Worm (Caenorhabditis elegans) whole organism, L4 larva: Measurements from ENCODE around the gene ech-9.

Source experiments
- ama-1 ChIP-seq: fragments of 150-350 bp; optimal IDR thresholded peaks from 2 replicates; lab custom pipeline; 2014; ENCODE audit warnings: inconsistent platforms, mixed read lengths
- ceh-28 ChIP-seq: fragments of 150-350 bp; optimal IDR thresholded peaks from 2 replicates; lab custom pipeline; 2014; ENCODE audit warnings: missing biosample characterization, missing genetic modification reagents, missing genetic modification characterization
- ceh-32 ChIP-seq: sonication (generic microtip); optimal IDR thresholded peaks from 2 replicates; lab custom pipeline; 2016; ENCODE audit warnings: mild to moderate bottlenecking, missing genetic modification characterization, missing compliant biosample characterization; ENCODE audit not compliant: poor library complexity
- daf-12 ChIP-seq: fragments of 150-350 bp; optimal IDR thresholded peaks from 2 replicates; lab custom pipeline; 2014; ENCODE audit warnings: missing biosample characterization, missing genetic modification reagents, missing genetic modification characterization
- dpl-1 ChIP-seq: fragments of 150-350 bp; optimal IDR thresholded peaks from 2 replicates; lab custom pipeline; 2014; ENCODE audit warnings: missing biosample characterization, missing genetic modification reagents, missing genetic modification characterization
- fos-1 ChIP-seq: fragments of 150-350 bp; optimal IDR thresholded peaks from 2 replicates; lab custom pipeline; 2014; ENCODE audit warnings: missing biosample characterization, missing genetic modification characterization
- lin-13 ChIP-seq: fragments of 150-350 bp; optimal IDR thresholded peaks from 2 replicates; lab custom pipeline; 2014; ENCODE audit warnings: missing biosample characterization, missing genetic modification reagents, missing genetic modification characterization
- lin-29 ChIP-seq: fragments of 200-800 bp; sonication (Bioruptor generic); IDR thresholded peaks from 2 replicates; pipeline ENCODE4 v1.3.6; 2022; ENCODE audit warnings: missing genetic modification reagents, missing genetic modification characterization, missing compliant biosample characterization
- nhr-11 ChIP-seq: fragments of 150-350 bp; optimal IDR thresholded peaks from 2 replicates; lab custom pipeline; 2014; ENCODE audit warnings: missing biosample characterization, missing genetic modification characterization
- nhr-237 ChIP-seq: sonication (generic microtip); optimal IDR thresholded peaks from 2 replicates; lab custom pipeline; 2017; ENCODE audit warnings: missing biosample characterization, missing genetic modification characterization
- nhr-28 ChIP-seq: fragments of 150-350 bp; optimal IDR thresholded peaks from 2 replicates; lab custom pipeline; 2014; ENCODE audit warnings: missing biosample characterization, missing genetic modification characterization
- zfp-2 ChIP-seq: sonication (generic microtip); optimal IDR thresholded peaks from 2 replicates; lab custom pipeline; 2016; ENCODE audit warnings: mild to moderate bottlenecking, missing genetic modification characterization, missing compliant biosample characterization
- ztf-11 ChIP-seq: fragments of 150-350 bp; optimal IDR thresholded peaks from 2 replicates; lab custom pipeline; 2014; ENCODE audit warnings: missing biosample characterization, missing genetic modification characterization
- ztf-7 ChIP-seq: fragments of 150-350 bp; optimal IDR thresholded peaks from 2 replicates; lab custom pipeline; 2014; ENCODE audit warnings: missing biosample characterization, missing genetic modification characterization

- TF ChIP-seq lin-13 (GFP tag; lab: Kevin White, UChicago), result no peak
- TF ChIP-seq ztf-7 (tag; lab: Kevin White, UChicago), result no peak
- TF ChIP-seq nhr-237 (tag; lab: Kevin White, UChicago), result no peak
- no peak for TF ChIP-seq ama-1 (lab: Kevin White, UChicago)
- TF ChIP-seq dpl-1 (GFP tag; lab: Kevin White, UChicago), result no peak
- no peak for TF ChIP-seq lin-29 (GFP tag; lab: Robert Waterston, UW)
- no peak for TF ChIP-seq ceh-28 (tag; lab: Kevin White, UChicago)
- TF ChIP-seq nhr-11 (tag; lab: Kevin White, UChicago), result no peak
- no peak for TF ChIP-seq daf-12 (tag; lab: Kevin White, UChicago)
- no peak for TF ChIP-seq nhr-28 (tag; lab: Kevin White, UChicago)
- no peak for TF ChIP-seq fos-1 (tag; lab: Kevin White, UChicago)
- TF ChIP-seq ztf-11, result no peak
- no peak for TF ChIP-seq zfp-2 (tag; lab: Kevin White, UChicago)
- TF ChIP-seq ceh-32, result no peak
These were observed 46.6 kb downstream of the ech-9 start for ce11 chrIV:10188505-10188904.
